Fruit fly (Drosophila melanogaster): ENCODE results near the gene dbe.

Gene dbe

dm6 chr2L:869497-870040, at the start of gene dbe:
dbe (minus strand) TSS chr2L:869857.
- TF ChIP-seq CG17801 (GFP tag; optimal IDR thresholded peaks at IDR 0.05; ENCODE audit: partially characterized antibody): no peak

- TF ChIP-seq CG17801 (GFP tag; optimal IDR thresholded peaks at IDR 0.05; ENCODE audit: partially characterized antibody): no peak
These were observed 49.1 kb upstream of the dbe start for dm6 chr2L:918738-919137.

DNA sequence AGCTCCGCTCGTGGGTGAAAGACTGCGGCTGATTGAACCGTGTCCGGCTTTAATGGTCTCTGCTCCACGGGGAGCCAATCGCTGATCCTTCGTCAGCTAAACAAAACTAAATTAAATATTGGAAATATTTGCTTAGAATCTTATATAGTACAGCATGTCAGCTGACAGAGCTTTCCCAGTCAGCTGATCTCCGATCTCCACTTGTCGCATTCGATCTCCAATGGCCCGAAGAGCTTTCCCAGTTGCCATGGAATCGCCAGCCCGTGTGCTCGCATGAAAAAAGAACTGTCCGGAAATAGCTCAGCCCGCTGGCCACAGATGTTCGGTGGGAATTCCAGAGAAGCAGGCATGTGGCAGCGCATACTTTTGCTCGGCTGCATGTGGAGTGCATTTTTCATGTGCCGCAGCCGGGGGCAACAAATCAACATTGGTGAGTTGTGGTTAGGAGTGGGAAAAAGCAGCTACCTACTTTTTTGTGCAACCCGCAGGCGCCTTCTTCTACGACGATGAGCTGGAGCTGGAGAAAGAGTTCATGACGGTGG, 44.3 kb upstream of the dbe start, which contains the start of gene GluRIIC:
Gene GluRIIC, plus strand, starts transcription at position 237 of the 542 bp plus-strand sequence.
- no peak for TF ChIP-seq CG17801 (GFP tag; optimal IDR thresholded peaks at IDR 0.05; ENCODE audit: partially characterized antibody)

dm6 chr2L:903748-904147, 34.1 kb upstream of the dbe start:
- no peak for TF ChIP-seq CG17801 (GFP tag; optimal IDR thresholded peaks at IDR 0.05; ENCODE audit: partially characterized antibody)

dm6 chr2L:898316-898715, 28.7 kb upstream of the dbe start, which contains the start of gene Lsp1beta:
Lsp1beta (plus strand) TSS chr2L:898500.
- TF ChIP-seq CG17801 (GFP tag; optimal IDR thresholded peaks at IDR 0.05; ENCODE audit: partially characterized antibody): no peak

DNA sequence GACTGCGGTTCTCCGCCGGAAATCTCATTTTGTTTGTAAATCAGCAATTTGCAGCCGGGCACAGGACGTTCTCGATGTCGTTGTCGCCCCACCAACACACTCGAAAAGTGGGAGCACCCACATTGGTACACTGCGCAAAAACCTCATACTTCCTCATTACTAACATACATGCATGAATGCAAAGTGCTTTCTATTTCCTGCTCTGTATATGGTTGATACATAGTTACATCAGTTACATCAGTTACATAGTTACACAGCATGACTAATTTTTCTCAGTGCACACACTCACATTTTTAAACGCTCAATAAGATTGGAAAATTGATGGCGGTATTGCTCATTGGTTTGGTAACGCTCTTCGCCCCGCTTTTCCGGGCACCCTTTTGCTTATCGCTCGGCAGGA, 27.5 kb upstream of the dbe start:
- TF ChIP-seq CG17801 (GFP tag; optimal IDR thresholded peaks at IDR 0.05; ENCODE audit: partially characterized antibody): no peak

dm6 chr2L:895448-895847, 25.8 kb upstream of the dbe start:
- no peak for TF ChIP-seq CG17801 (GFP tag; optimal IDR thresholded peaks at IDR 0.05; ENCODE audit: partially characterized antibody)

DNA sequence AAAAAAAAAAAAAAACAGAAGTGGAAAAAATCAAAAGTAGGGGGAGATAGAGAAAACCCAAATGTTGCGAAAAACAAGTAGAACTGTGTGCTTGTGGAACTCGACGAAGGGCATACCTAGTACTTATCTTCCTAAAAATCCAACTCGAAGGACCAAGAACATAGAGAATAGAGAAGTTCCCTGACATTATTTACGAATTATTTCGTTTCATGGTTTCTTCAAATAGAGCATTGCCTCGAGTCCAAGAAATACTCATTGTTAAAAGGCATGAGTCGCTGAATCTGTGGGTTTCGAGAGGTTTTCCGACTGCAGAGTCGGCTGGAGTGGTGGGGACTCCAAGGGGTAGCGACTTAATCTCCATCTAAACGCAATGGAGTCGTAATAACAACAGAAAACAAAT, 23.5 kb upstream of the dbe start:
- TF ChIP-seq CG17801 (GFP tag; optimal IDR thresholded peaks at IDR 0.05; ENCODE audit: partially characterized antibody): no peak

DNA sequence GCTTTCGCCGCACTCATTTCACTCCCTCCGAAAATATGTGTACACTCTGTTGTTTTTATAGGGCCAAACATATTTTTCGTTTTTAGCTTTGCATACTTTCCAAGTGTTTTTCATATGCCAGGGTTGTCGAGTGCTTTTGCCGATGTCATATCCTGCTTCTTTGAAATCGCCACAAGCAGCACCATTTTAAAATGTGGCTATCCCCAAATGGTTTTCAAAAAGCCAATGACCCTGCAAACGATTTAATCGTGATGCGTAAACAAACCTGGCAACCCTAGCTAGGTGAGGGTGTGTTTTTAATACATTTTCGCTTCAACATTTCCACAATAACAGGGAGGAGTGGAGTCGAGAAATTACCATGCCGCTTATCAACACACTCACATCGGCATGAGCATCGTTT, 22.8 kb upstream of the dbe start:
- no peak for TF ChIP-seq CG17801 (GFP tag; optimal IDR thresholded peaks at IDR 0.05; ENCODE audit: partially characterized antibody)

DNA sequence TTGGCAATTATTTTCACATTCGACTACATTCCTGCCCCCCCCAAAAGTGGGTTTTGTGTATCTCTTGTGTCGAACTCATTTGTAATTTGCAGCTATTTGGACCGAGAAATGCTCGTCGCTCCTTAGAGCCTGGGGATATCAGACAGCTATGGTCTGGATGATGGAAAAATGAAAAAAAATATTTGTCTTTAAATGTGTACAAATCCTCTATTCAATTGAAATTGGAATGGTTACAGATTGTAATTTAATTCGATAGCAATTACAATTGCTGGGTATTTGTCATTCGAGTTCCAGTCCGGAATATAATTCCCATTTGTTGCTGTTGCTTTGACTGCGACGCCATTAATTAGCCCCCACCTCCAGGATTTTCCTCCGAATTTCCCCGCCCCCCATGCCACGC, 20.1 kb upstream of the dbe start:
- no peak for TF ChIP-seq CG17801 (GFP tag; optimal IDR thresholded peaks at IDR 0.05; ENCODE audit: partially characterized antibody)

dm6 chr2L:887788-888187, 18.1 kb upstream of the dbe start:
- no peak for TF ChIP-seq CG17801 (GFP tag; optimal IDR thresholded peaks at IDR 0.05; ENCODE audit: partially characterized antibody)

DNA sequence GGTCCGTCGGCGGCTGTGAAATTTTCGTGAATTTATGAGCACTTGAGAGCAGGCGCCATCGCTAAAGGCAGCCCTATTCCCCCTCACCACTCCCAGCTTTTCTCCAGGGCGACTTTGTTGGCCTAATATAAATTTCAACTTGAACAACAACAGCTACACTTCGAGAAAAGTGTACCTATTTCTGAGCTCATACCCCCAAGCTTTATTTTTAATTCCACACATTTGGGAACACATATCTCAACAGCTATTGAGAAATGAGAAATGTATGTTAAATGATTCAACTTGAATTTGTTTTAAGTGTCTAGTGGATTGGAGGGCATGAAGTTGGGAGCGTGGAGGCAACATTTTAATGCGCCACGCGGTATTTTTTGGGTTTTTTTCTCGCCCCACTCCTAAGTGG, 17.1 kb upstream of the dbe start:
- TF ChIP-seq CG17801 (GFP tag; optimal IDR thresholded peaks at IDR 0.05; ENCODE audit: partially characterized antibody): no peak

DNA sequence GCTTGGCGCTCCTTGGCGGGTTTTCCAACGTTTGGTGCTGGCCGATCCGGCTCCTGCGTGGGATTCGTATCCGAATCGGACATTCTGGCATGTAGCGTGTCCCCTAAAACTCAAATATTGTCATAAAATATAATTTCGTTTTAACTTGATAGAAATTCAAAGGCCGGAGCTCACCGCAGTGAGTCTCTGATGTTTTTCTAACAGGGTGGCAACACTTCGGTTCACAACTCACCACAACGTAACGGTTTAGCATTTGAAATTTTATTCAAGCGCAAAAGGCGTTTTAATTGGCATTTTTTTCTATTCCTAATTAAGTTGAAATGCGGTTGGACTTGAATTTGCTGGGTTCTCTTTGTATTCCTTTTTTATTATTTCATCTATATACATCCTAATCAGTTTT, 15.3 kb upstream of the dbe start, which contains the start of gene CG15824:
Gene CG15824, minus strand, starts transcription at position 172 of the 400 bp plus-strand sequence.
- no peak for TF ChIP-seq CG17801 (GFP tag; optimal IDR thresholded peaks at IDR 0.05; ENCODE audit: partially characterized antibody)

- TF ChIP-seq CG17801 (GFP tag; optimal IDR thresholded peaks at IDR 0.05; ENCODE audit: partially characterized antibody): no peak
These were observed 7.3 kb upstream of the dbe start, which contains the start of gene ninaA for dm6 chr2L:877002-877401. ninaA (plus strand) TSS chr2L:877302.

DNA sequence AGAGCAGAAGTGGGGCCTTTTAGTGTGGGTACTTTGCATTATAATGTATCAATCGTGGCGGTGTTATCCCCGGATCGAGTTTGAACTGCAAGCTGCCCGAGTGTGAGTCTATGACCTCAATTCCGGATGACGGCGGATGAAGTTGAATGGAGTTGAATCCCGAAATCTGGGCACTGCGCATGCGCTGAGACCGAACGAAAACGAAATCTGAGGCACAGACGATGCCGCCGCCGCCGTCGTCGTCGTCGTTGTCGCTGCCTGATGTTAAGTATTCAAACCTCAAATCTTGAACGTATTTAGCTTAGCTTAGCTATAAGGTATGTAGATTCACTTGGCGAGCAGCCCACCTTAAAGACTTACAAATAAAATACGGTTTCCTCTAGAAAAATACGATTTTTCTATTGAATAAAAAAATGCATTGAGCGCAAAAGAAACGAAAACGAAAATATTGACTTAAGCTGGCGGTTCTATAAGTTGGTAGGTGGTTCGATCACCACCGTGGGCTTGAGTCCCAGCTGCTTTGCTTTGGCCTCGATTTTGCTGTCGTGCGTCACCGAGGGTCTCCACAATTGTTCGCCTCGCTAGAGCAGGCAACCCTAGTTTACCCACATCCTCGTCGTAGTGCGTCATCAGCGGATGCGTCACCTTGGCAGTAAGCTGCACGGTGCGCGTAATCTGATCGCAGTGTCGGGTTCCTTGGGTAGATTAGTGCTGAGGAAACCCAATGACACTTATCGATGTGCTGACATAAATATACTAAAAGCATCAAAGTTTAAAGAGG, 4.3 kb upstream of the dbe start:
- no peak for TF ChIP-seq CG17801 (GFP tag; optimal IDR thresholded peaks at IDR 0.05; ENCODE audit: partially characterized antibody)

dm6 chr2L:871419-871846, 1.8 kb upstream of the dbe start:
- TF ChIP-seq CG17801 (GFP tag; optimal IDR thresholded peaks at IDR 0.05; ENCODE audit: partially characterized antibody): no peak
